Worm (Caenorhabditis elegans) whole organism, late embryonic: Measurements from ENCODE around the gene zzz-1.
A peak's percentile ranks its signal among the peaks of the same experiment; 100 is the strongest.

ENCODE experiments used
- K02D7.2 ChIP-seq: sonication (generic microtip); optimal IDR thresholded peaks from 2 replicates; lab custom pipeline; 2017; ENCODE audit warnings: mild to moderate bottlenecking, missing genetic modification characterization, missing compliant biosample characterization
- ahr-1 ChIP-seq: sonication (generic microtip); optimal IDR thresholded peaks from 2 replicates; lab custom pipeline; 2016; ENCODE audit warnings: missing genetic modification characterization, missing compliant biosample characterization
- ceh-18 ChIP-seq: sonication (generic microtip); optimal IDR thresholded peaks from 2 replicates; lab custom pipeline; 2016; ENCODE audit warnings: missing genetic modification characterization, missing compliant biosample characterization
- ceh-24 ChIP-seq: sonication (generic microtip); optimal IDR thresholded peaks from 2 replicates; lab custom pipeline; 2016; ENCODE audit warnings: mild to moderate bottlenecking, missing genetic modification characterization, missing compliant biosample characterization
- ceh-30 ChIP-seq: fragments of 150-350 bp; optimal IDR thresholded peaks from 2 replicates; lab custom pipeline; 2014; ENCODE audit warnings: missing biosample characterization, missing genetic modification characterization
- ceh-31 ChIP-seq: sonication (generic microtip); optimal IDR thresholded peaks from 2 replicates; lab custom pipeline; 2016; ENCODE audit warnings: missing genetic modification characterization, missing compliant biosample characterization
- fkh-10 ChIP-seq: fragments of 150-350 bp; optimal IDR thresholded peaks from 2 replicates; lab custom pipeline; 2014; ENCODE audit warnings: missing biosample characterization, missing genetic modification reagents, missing genetic modification characterization
- gmeb-2 ChIP-seq: sonication (generic microtip); optimal IDR thresholded peaks from 2 replicates; lab custom pipeline; 2016; ENCODE audit warnings: missing genetic modification characterization, inconsistent platforms, missing compliant biosample characterization
- nhr-11 ChIP-seq: fragments of 150-350 bp; optimal IDR thresholded peaks from 2 replicates; lab custom pipeline; 2014; ENCODE audit warnings: missing biosample characterization, missing genetic modification characterization
- pha-2 ChIP-seq: sonication (generic microtip); optimal IDR thresholded peaks from 2 replicates; lab custom pipeline; 2017; ENCODE audit warnings: mild to moderate bottlenecking, missing genetic modification characterization, missing compliant biosample characterization
- ref-2 ChIP-seq: sonication (generic microtip); optimal IDR thresholded peaks from 2 replicates; lab custom pipeline; 2016; ENCODE audit warnings: missing genetic modification characterization, missing compliant biosample characterization
- unc-55 ChIP-seq: sonication (generic microtip); optimal IDR thresholded peaks from 2 replicates; lab custom pipeline; 2017; ENCODE audit warnings: missing biosample characterization, missing genetic modification reagents, missing genetic modification characterization

DNA sequence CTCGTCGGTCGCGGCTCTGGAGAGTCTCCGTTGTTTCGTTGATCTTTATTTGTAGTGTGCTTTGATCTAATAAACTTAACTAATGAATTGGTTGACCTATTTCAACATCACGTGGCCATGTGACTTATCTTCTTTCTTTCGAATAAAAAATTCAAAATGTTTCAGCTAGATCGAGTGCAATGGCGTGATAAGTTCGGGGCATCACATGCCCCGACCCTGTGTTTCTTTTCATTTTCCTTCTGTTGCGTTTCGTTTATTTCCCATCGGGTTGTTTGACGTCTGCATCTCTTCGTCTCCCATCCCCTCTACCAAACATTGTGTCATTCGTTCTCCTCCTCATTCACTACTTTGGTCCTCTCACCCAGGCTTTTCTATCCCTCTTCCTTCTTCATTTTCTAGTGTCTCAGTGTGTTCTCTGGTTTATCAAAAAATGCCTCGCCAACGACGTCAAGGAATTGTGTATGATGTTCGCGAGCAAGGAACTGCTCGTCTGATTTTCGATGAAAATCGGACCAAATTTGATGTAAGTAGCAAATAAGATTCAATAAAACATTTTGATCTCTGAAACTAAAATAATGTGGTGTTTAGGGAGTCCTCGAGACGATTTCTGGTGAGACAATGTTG lies 42.8 kb upstream of the zzz-1 start, which contains the start of gene F17C11.4:
- TF ChIP-seq nhr-11 (tag; lab: Kevin White, UChicago): no peak
- TF ChIP-seq fkh-10 (GFP tag; lab: Kevin White, UChicago): no peak
- peak; percentile 27 for TF ChIP-seq ceh-31 (tag; lab: Kevin White, UChicago)
- TF ChIP-seq ahr-1 (tag; lab: Kevin White, UChicago): no peak
- TF ChIP-seq ceh-24 (tag; lab: Kevin White, UChicago): no peak
- TF ChIP-seq pha-2 (tag; lab: Kevin White, UChicago): no peak
- no peak for TF ChIP-seq ceh-30 (tag; lab: Kevin White, UChicago)
- no peak for TF ChIP-seq gmeb-2 (tag; lab: Kevin White, UChicago)
- TF ChIP-seq ref-2 (tag; lab: Kevin White, UChicago): no peak
- TF ChIP-seq ceh-18 (tag; lab: Kevin White, UChicago): peak; percentile 90
- peak; percentile 5 for TF ChIP-seq unc-55 (GFP tag; lab: Kevin White, UChicago)
- no peak for TF ChIP-seq K02D7.2 (tag; lab: Kevin White, UChicago)
